Worm (Caenorhabditis elegans): ENCODE measurements around the gene cya-1.

DNA sequence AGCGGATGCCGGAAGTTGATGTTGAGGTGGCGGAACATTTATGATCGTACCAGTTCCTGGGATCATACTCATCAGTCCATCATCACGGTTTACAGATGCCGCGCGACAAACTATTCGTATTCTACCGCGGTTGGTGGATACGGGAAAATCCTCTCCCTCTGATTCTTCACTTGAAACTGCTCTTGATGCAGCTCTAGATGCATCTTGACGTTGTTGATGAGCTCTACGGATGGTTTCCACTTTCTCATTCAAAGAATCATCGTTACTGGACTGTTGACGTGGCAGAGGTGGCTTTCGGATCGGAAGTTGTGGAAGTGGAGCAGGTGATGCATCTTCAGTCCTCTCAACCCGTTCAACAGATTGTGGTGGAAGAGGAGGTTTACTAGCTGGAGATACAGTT lies 40.1 kb upstream of the cya-1 start:
- TF ChIP-seq ZK546.5 (tag; optimal IDR thresholded peaks at IDR 0.05) (no peak), ztf-11 (tag; optimal IDR thresholded peaks at IDR 0.05) (no peak), mes-2 (tag; optimal IDR thresholded peaks at IDR 0.05; ENCODE audit: poor library complexity, severe bottlenecking) (no peak), R02D3.7 (tag; optimal IDR thresholded peaks at IDR 0.05) (no peak), ces-1 (GFP tag; optimal IDR thresholded peaks at IDR 0.05) (no peak), cey-2 (tag; optimal IDR thresholded peaks at IDR 0.05; ENCODE audit: borderline replicate concordance, insufficient read depth) (no peak), zfp-3 (GFP tag; conservative IDR thresholded peaks at IDR 0.05) (no peak), Y75B8A.6 (GFP tag; IDR thresholded peaks at IDR 0.05) (no peak), mdl-1 (tag; optimal IDR thresholded peaks at IDR 0.05) (no peak), ZK337.2 (GFP tag; IDR thresholded peaks at IDR 0.05) (no peak), unc-62 (GFP tag; optimal IDR thresholded peaks at IDR 0.05 in 1 of 2) (no peak), unc-62 (tag; optimal IDR thresholded peaks at IDR 0.05) (no peak), hlh-30 (tag; optimal IDR thresholded peaks at IDR 0.05; ENCODE audit: insufficient read depth) (no peak), fos-1 (tag; optimal IDR thresholded peaks at IDR 0.05) (no peak)

Measured in whole organism, L4 larva.